Worm (Caenorhabditis elegans) whole organism, young adult: ENCODE data around the gene ubc-8.
A peak's percentile ranks its signal among the peaks of the same experiment; 100 is the strongest.

Source experiments
- D2030.7 ChIP-seq: fragments of 200-800 bp; sonication (Bioruptor generic); IDR thresholded peaks from 2 replicates; pipeline ENCODE4 v1.3.6; 2022; ENCODE audit warnings: missing genetic modification reagents, missing genetic modification characterization, missing compliant biosample characterization
- F10E7.11 ChIP-seq: sonication (generic microtip); optimal IDR thresholded peaks from 2 replicates; lab custom pipeline; 2017; ENCODE audit warnings: mild to moderate bottlenecking, missing genetic modification characterization, moderate library complexity, missing compliant biosample characterization
- F23B12.7 ChIP-seq: sonication (generic microtip); optimal IDR thresholded peaks from 2 replicates; lab custom pipeline; 2017; ENCODE audit warnings: missing genetic modification characterization, mild to moderate bottlenecking, missing compliant biosample characterization, antibody characterized with exemption, moderate library complexity; ENCODE audit not compliant: insufficient read depth
- F39B2.1 ChIP-seq: fragments of 200-800 bp; sonication (Bioruptor generic); IDR thresholded peaks from 2 replicates; pipeline ENCODE4 v1.3.6; 2022; ENCODE audit warnings: missing genetic modification reagents, missing genetic modification characterization, missing compliant biosample characterization
- F57C9.4 ChIP-seq: sonication (generic microtip); optimal IDR thresholded peaks from 2 replicates; lab custom pipeline; 2017; ENCODE audit warnings: mild to moderate bottlenecking, missing genetic modification characterization, missing compliant biosample characterization
- K12H6.12 ChIP-seq: fragments of 200-800 bp; sonication (Bioruptor generic); optimal IDR thresholded peaks from 2 replicates; lab custom pipeline; 2018; ENCODE audit warnings: mild to moderate bottlenecking, missing genetic modification characterization, missing compliant biosample characterization
- Y67H2A.10 ChIP-seq: fragments of 200-800 bp; sonication (Bioruptor generic); conservative IDR thresholded peaks from 2 replicates; pipeline ENCODE4 v1.3.6; 2022; ENCODE audit warnings: missing genetic modification reagents, missing genetic modification characterization, missing compliant biosample characterization
- ZK185.1 ChIP-seq: sonication (generic microtip); optimal IDR thresholded peaks from 2 replicates; lab custom pipeline; 2016; ENCODE audit warnings: mild to moderate bottlenecking, missing genetic modification characterization, missing compliant biosample characterization; ENCODE audit not compliant: poor library complexity, severe bottlenecking
- attf-3 ChIP-seq: fragments of 200-800 bp; sonication (Bioruptor generic); conservative IDR thresholded peaks from 2 replicates; pipeline ENCODE4 v1.3.6; 2022; ENCODE audit warnings: missing genetic modification reagents, missing genetic modification characterization, missing compliant biosample characterization
- attf-6 ChIP-seq: fragments of 200-800 bp; sonication (Bioruptor generic); IDR thresholded peaks from 2 replicates; pipeline ENCODE4 v1.3.6; 2022; ENCODE audit warnings: missing genetic modification reagents, missing genetic modification characterization, missing compliant biosample characterization
- bed-2 ChIP-seq: fragments of 200-800 bp; sonication (Bioruptor generic); IDR thresholded peaks from 2 replicates; pipeline ENCODE4 v1.3.6; 2022; ENCODE audit warnings: missing genetic modification reagents, missing genetic modification characterization, missing compliant biosample characterization
- cebp-1 ChIP-seq, 2 experiments: fragments of 200-800 bp in 1 of 2; sonication (Bioruptor generic) in 1 of 2; sonication (generic microtip) in 1 of 2; IDR thresholded peaks in 1 of 2; optimal IDR thresholded peaks in 1 of 2; 2 replicates each; pipeline versions ENCODE4 v1.3.6 to Lab custom; 2017 to 2022; ENCODE audit warnings: missing compliant biosample characterization in 2 of 2, missing genetic modification characterization in 2 of 2, mild to moderate bottlenecking in 1 of 2, missing genetic modification reagents in 1 of 2, moderate library complexity in 1 of 2
- cebp-2 ChIP-seq: fragments of 200-800 bp; sonication (Bioruptor generic); IDR thresholded peaks from 2 replicates; pipeline ENCODE4 v1.3.6; 2022; ENCODE audit warnings: missing genetic modification characterization, missing compliant biosample characterization
- ceh-100 ChIP-seq: fragments of 200-800 bp; sonication (Bioruptor generic); IDR thresholded peaks from 2 replicates; pipeline ENCODE4 v1.3.6; 2022; ENCODE audit warnings: missing genetic modification reagents, missing genetic modification characterization, missing compliant biosample characterization
- ceh-40 ChIP-seq: fragments of 200-800 bp; sonication (Bioruptor generic); IDR thresholded peaks from 2 replicates; pipeline ENCODE4 v1.3.6; 2022; ENCODE audit warnings: missing genetic modification characterization, missing compliant biosample characterization
- ceh-58 ChIP-seq: fragments of 200-800 bp; sonication (Bioruptor generic); IDR thresholded peaks from 2 replicates; pipeline ENCODE4 v1.3.6; 2022; ENCODE audit warnings: missing genetic modification characterization, missing compliant biosample characterization
- ceh-91 ChIP-seq: fragments of 200-800 bp; sonication (Bioruptor generic); IDR thresholded peaks from 2 replicates; pipeline ENCODE4 v1.3.6; 2022; ENCODE audit warnings: missing genetic modification reagents, missing genetic modification characterization, missing compliant biosample characterization
- chd-7 ChIP-seq: sonication (generic microtip); optimal IDR thresholded peaks from 2 replicates; lab custom pipeline; 2016; ENCODE audit warnings: mild to moderate bottlenecking, missing genetic modification characterization, moderate library complexity, missing compliant biosample characterization
- die-1 ChIP-seq: sonication (generic microtip); optimal IDR thresholded peaks from 2 replicates; lab custom pipeline; 2016; ENCODE audit warnings: missing genotype, mild to moderate bottlenecking, missing genetic modification characterization, missing compliant biosample characterization
- egl-18 ChIP-seq: fragments of 200-800 bp; sonication (Bioruptor generic); IDR thresholded peaks from 2 replicates; pipeline ENCODE4 v1.3.6; 2022; ENCODE audit warnings: missing genetic modification reagents, missing genetic modification characterization, missing compliant biosample characterization
- ekl-4 ChIP-seq: fragments of 200-800 bp; sonication (Bioruptor generic); IDR thresholded peaks from 2 replicates; pipeline ENCODE4 v1.3.6; 2022; ENCODE audit warnings: missing genetic modification reagents, missing genetic modification characterization, missing compliant biosample characterization
- ets-4 ChIP-seq: fragments of 200-800 bp; sonication (Bioruptor generic); optimal IDR thresholded peaks from 2 replicates; lab custom pipeline; 2018; ENCODE audit warnings: mild to moderate bottlenecking, missing genetic modification characterization, missing compliant biosample characterization
- fkh-3 ChIP-seq: sonication (generic microtip); optimal IDR thresholded peaks from 2 replicates; lab custom pipeline; 2016; ENCODE audit warnings: mild to moderate bottlenecking, missing genetic modification characterization, missing compliant biosample characterization
- him-1 ChIP-seq: sonication (generic microtip); optimal IDR thresholded peaks from 2 replicates; lab custom pipeline; 2016; ENCODE audit warnings: missing genotype, missing genetic modification reagents, missing genetic modification characterization, missing compliant biosample characterization
- hmg-1.2 ChIP-seq: fragments of 200-800 bp; sonication (Bioruptor generic); IDR thresholded peaks from 2 replicates; pipeline ENCODE4 v1.3.6; 2022; ENCODE audit warnings: missing genetic modification reagents, missing genetic modification characterization, missing compliant biosample characterization
- let-526 ChIP-seq: fragments of 200-800 bp; sonication (Bioruptor generic); IDR thresholded peaks from 2 replicates; pipeline ENCODE4 v1.3.6; 2022; ENCODE audit warnings: missing genetic modification reagents, missing genetic modification characterization, missing compliant biosample characterization
- lin-26 ChIP-seq: fragments of 200-800 bp; sonication (Bioruptor generic); IDR thresholded peaks from 2 replicates; pipeline ENCODE4 v1.3.6; 2022; ENCODE audit warnings: missing genetic modification reagents, missing genetic modification characterization, missing compliant biosample characterization
- lsl-1 ChIP-seq: fragments of 200-800 bp; sonication (Bioruptor generic); optimal IDR thresholded peaks from 2 replicates; lab custom pipeline; 2018; ENCODE audit warnings: mild to moderate bottlenecking, missing genetic modification characterization, moderate library complexity, missing compliant biosample characterization
- madf-3 ChIP-seq: fragments of 200-800 bp; sonication (Bioruptor generic); IDR thresholded peaks from 2 replicates; pipeline ENCODE4 v1.3.6; 2022; ENCODE audit warnings: missing genetic modification reagents, missing genetic modification characterization, missing compliant biosample characterization
- madf-6 ChIP-seq: fragments of 200-800 bp; sonication (Bioruptor generic); IDR thresholded peaks from 2 replicates; pipeline ENCODE4 v1.3.6; 2022; ENCODE audit warnings: missing genetic modification reagents, missing genetic modification characterization, missing compliant biosample characterization
- madf-8 ChIP-seq: fragments of 200-800 bp; sonication (Bioruptor generic); conservative IDR thresholded peaks from 2 replicates; pipeline ENCODE4 v1.3.6; 2022; ENCODE audit warnings: missing genetic modification reagents, missing genetic modification characterization, missing compliant biosample characterization
- mcd-1 ChIP-seq: fragments of 200-800 bp; sonication (Bioruptor generic); IDR thresholded peaks from 2 replicates; pipeline ENCODE4 v1.3.6; 2022; ENCODE audit warnings: missing genetic modification reagents, missing genetic modification characterization, missing compliant biosample characterization
- mes-4 ChIP-seq: sonication (generic microtip); optimal IDR thresholded peaks from 2 replicates; lab custom pipeline; 2016; ENCODE audit warnings: missing genotype, missing genetic modification characterization, missing compliant biosample characterization
- nfyb-1 ChIP-seq: fragments of 200-800 bp; sonication (Bioruptor generic); IDR thresholded peaks from 2 replicates; pipeline ENCODE4 v1.3.6; 2022; ENCODE audit warnings: missing genetic modification reagents, missing genetic modification characterization, missing compliant biosample characterization
- rec-8 ChIP-seq, 2 experiments: sonication (generic microtip); optimal IDR thresholded peaks; 2 replicates each; lab custom pipeline; 2016; ENCODE audit warnings: mild to moderate bottlenecking in 2 of 2, missing genetic modification characterization in 2 of 2, missing genetic modification reagents in 2 of 2, missing genotype in 2 of 2, missing biosample characterization in 1 of 2, missing compliant biosample characterization in 1 of 2, moderate library complexity in 1 of 2
- snpc-1.3 ChIP-seq: sonication (generic microtip); optimal IDR thresholded peaks from 2 replicates; lab custom pipeline; 2017; ENCODE audit warnings: missing genetic modification characterization, mild to moderate bottlenecking, missing compliant biosample characterization, antibody characterized with exemption, moderate library complexity, missing genotype, missing genetic modification reagents; ENCODE audit not compliant: insufficient read depth
- snpc-4 ChIP-seq, 5 experiments: fragments of 150-350 bp in 1 of 5; sonication (generic microtip) in 4 of 5; optimal IDR thresholded peaks; 2 replicates each; lab custom pipeline; 2014 to 2018; ENCODE audit warnings: missing genetic modification characterization in 5 of 5, missing biosample characterization in 3 of 5, antibody characterized with exemption in 2 of 5, mild to moderate bottlenecking in 2 of 5, missing compliant biosample characterization in 2 of 5, missing genotype in 2 of 5, moderate library complexity in 2 of 5, missing genetic modification reagents in 1 of 5
- somi-1 ChIP-seq: fragments of 200-800 bp; sonication (Bioruptor generic); optimal IDR thresholded peaks from 2 replicates; lab custom pipeline; 2018; ENCODE audit warnings: mild to moderate bottlenecking, missing genetic modification characterization, missing compliant biosample characterization
- zim-3 ChIP-seq: sonication (generic microtip); optimal IDR thresholded peaks from 2 replicates; lab custom pipeline; 2017; ENCODE audit warnings: mild to moderate bottlenecking, missing genetic modification characterization, moderate library complexity, missing compliant biosample characterization
- ztf-18 ChIP-seq: sonication (generic microtip); optimal IDR thresholded peaks from 2 replicates; lab custom pipeline; 2016; ENCODE audit warnings: missing genotype, mild to moderate bottlenecking, missing genetic modification characterization, missing compliant biosample characterization
- ztf-28 ChIP-seq: fragments of 200-800 bp; sonication (Bioruptor generic); IDR thresholded peaks from 2 replicates; pipeline ENCODE4 v1.3.6; 2022; ENCODE audit warnings: missing genetic modification reagents, missing genetic modification characterization, missing compliant biosample characterization

ubc-8 gene

ce11 chrIV:2666586-2667100, 40.4 kb downstream of the ubc-8 start, which contains the start of gene Y69A2AR.1 (continued):
- peak; percentile 44 for TF ChIP-seq lsl-1 (GFP tag; lab: Kevin White, UChicago)
- no peak for TF ChIP-seq F10E7.11 (tag; lab: Kevin White, UChicago)
- no peak for TF ChIP-seq ZK185.1
- TF ChIP-seq ztf-28 (GFP tag; lab: Robert Waterston, UW), result no peak
- 0 out of 2 replicates have a peak, but pooled peaks have one; percentile 13 for TF ChIP-seq D2030.7 (GFP tag; lab: Robert Waterston, UW)
- TF ChIP-seq F57C9.4 (tag; lab: Kevin White, UChicago), result no peak
- no peak for TF ChIP-seq cebp-1 (GFP tag; IDR thresholded peaks at IDR 0.05; lab: Robert Waterston, UW)
- TF ChIP-seq cebp-1 (tag; optimal IDR thresholded peaks at IDR 0.05; lab: Kevin White, UChicago), result no peak
- no peak for TF ChIP-seq ceh-58
- TF ChIP-seq him-1 (tag; lab: Kevin White, UChicago), result no peak

DNA sequence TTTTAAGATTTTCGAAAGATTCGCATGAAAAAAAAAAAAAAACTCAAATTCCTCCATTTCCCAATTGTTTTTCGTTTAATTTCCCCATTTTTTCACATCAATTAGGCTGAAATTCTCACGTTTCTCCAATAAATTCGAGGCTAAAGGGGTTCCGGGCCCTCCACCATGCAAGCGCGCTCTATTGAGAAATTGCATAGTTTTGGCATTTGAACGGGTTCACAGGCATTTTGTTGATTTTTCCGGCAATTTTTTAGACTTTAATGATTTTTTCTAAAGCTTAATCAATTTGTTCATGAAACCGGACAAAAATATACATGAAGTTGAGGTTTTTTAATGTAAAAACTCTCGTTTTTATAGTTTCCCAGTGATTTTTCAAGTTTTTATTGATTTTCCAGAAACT, 40.9 kb downstream of the ubc-8 start:
- peak; percentile 79 for TF ChIP-seq mcd-1
- no peak for TF ChIP-seq nfyb-1 (GFP tag; lab: Robert Waterston, UW)
- no peak for TF ChIP-seq ceh-91 (GFP tag; lab: Robert Waterston, UW)
- TF ChIP-seq die-1 (tag; lab: Kevin White, UChicago), result no peak
- TF ChIP-seq snpc-4 (GFP tag; optimal IDR thresholded peaks at IDR 0.05; lab: Kevin White, UChicago), result no peak
- TF ChIP-seq snpc-4 (tag; optimal IDR thresholded peaks at IDR 0.05; lab: Kevin White, UChicago), result no peak
- TF ChIP-seq attf-3 (GFP tag; lab: Robert Waterston, UW), result peak; percentile 21; the same call in 1 of the 2 replicates
- TF ChIP-seq ets-4 (GFP tag; lab: Kevin White, UChicago), result no peak
- TF ChIP-seq cebp-2 (GFP tag; lab: Robert Waterston, UW), result no peak
- no peak for TF ChIP-seq F39B2.1
- TF ChIP-seq, all 124 proteins: peak for 2

ce11 chrIV:2665388-2665978, 41.6 kb downstream of the ubc-8 start:
- TF ChIP-seq snpc-1.3 (tag; lab: Kevin White, UChicago) (peak; percentile 44), zim-3 (tag; lab: Kevin White, UChicago) (peak; percentile 22), lin-26 (GFP tag; lab: Robert Waterston, UW) (peak; percentile 84), die-1 (tag; lab: Kevin White, UChicago) (peak; percentile 65), mcd-1 (peak; percentile 38; the same call in 1 of the 2 replicates), Y67H2A.10 (GFP tag; lab: Robert Waterston, UW) (no peak), fkh-3 (no peak), madf-8 (GFP tag; lab: Robert Waterston, UW) (no peak), bed-2 (GFP tag; lab: Robert Waterston, UW) (no peak), nfyb-1 (GFP tag; lab: Robert Waterston, UW) (no peak; the same call in 1 of the 2 replicates), egl-18 (0 out of 2 replicates have a peak, but pooled peaks have one; percentile 31), ztf-28 (GFP tag; lab: Robert Waterston, UW) (no peak), F23B12.7 (tag; lab: Kevin White, UChicago) (no peak), ceh-100 (GFP tag; lab: Robert Waterston, UW) (no peak), ceh-40 (0 out of 2 replicates have a peak, but pooled peaks have one; percentile 46), mes-4 (tag; lab: Kevin White, UChicago) (peak; percentile 19), madf-6 (GFP tag; lab: Robert Waterston, UW) (peak; percentile 33; the same call in 1 of the 2 replicates), let-526 (GFP tag; lab: Robert Waterston, UW) (0 out of 2 replicates have a peak, but pooled peaks have one; percentile 55), rec-8 (tag; optimal IDR thresholded peaks at IDR 0.05; lab: Kevin White, UChicago) (peak in 1 of 2 experiments; percentile 41), K12H6.12 (no peak), attf-6 (GFP tag; lab: Robert Waterston, UW) (no peak), F10E7.11 (tag; lab: Kevin White, UChicago) (no peak), hmg-1.2 (peak; percentile 59), ztf-18 (tag; lab: Kevin White, UChicago) (peak; percentile 31), chd-7 (tag; lab: Kevin White, UChicago) (peak; percentile 44), madf-3 (GFP tag; lab: Robert Waterston, UW) (0 out of 2 replicates have a peak, but pooled peaks have one; percentile 69), somi-1 (GFP tag; lab: Kevin White, UChicago) (peak; percentile 23), ekl-4 (0 out of 2 replicates have a peak, but pooled peaks have one; percentile 16)
